Worm (Caenorhabditis elegans) whole organism, young adult: ENCODE measurements around the gene ncx-6.
A peak's percentile ranks its signal among the peaks of the same experiment; 100 is the strongest.

ENCODE experiments used
- B0336.3 ChIP-seq: fragments of 200-800 bp; sonication (Bioruptor generic); IDR thresholded peaks from 2 replicates; pipeline ENCODE4 v1.3.6; 2022; ENCODE audit warnings: missing genetic modification characterization, missing compliant biosample characterization
- D2030.7 ChIP-seq: fragments of 200-800 bp; sonication (Bioruptor generic); IDR thresholded peaks from 2 replicates; pipeline ENCODE4 v1.3.6; 2022; ENCODE audit warnings: missing genetic modification reagents, missing genetic modification characterization, missing compliant biosample characterization
- F10E7.11 ChIP-seq: sonication (generic microtip); optimal IDR thresholded peaks from 2 replicates; lab custom pipeline; 2017; ENCODE audit warnings: mild to moderate bottlenecking, missing genetic modification characterization, moderate library complexity, missing compliant biosample characterization
- F23B12.7 ChIP-seq: sonication (generic microtip); optimal IDR thresholded peaks from 2 replicates; lab custom pipeline; 2017; ENCODE audit warnings: missing genetic modification characterization, mild to moderate bottlenecking, missing compliant biosample characterization, antibody characterized with exemption, moderate library complexity; ENCODE audit not compliant: insufficient read depth
- F33H1.4 ChIP-seq: fragments of 200-800 bp; sonication (Bioruptor generic); IDR thresholded peaks from 2 replicates; pipeline ENCODE4 v1.3.6; 2022; ENCODE audit warnings: missing genetic modification reagents, missing genetic modification characterization, missing compliant biosample characterization
- F57C9.4 ChIP-seq: sonication (generic microtip); optimal IDR thresholded peaks from 2 replicates; lab custom pipeline; 2017; ENCODE audit warnings: mild to moderate bottlenecking, missing genetic modification characterization, missing compliant biosample characterization
- K11D2.4 ChIP-seq: fragments of 200-800 bp; sonication (Bioruptor generic); IDR thresholded peaks from 2 replicates; pipeline ENCODE4 v1.3.6; 2022; ENCODE audit warnings: missing genetic modification reagents, missing genetic modification characterization, missing compliant biosample characterization
- T26A5.8 ChIP-seq: sonication (generic microtip); optimal IDR thresholded peaks from 2 replicates; lab custom pipeline; 2016; ENCODE audit warnings: missing genetic modification characterization, missing compliant biosample characterization
- Y53G8AR.9 ChIP-seq: fragments of 200-800 bp; sonication (Bioruptor generic); conservative IDR thresholded peaks from 2 replicates; pipeline ENCODE4 v1.3.6; 2022; ENCODE audit warnings: missing genetic modification reagents, missing genetic modification characterization, missing compliant biosample characterization
- Y56A3A.18 ChIP-seq: fragments of 200-800 bp; sonication (Bioruptor generic); IDR thresholded peaks from 2 replicates; pipeline ENCODE4 v1.3.6; 2022; ENCODE audit warnings: missing genetic modification reagents, missing genetic modification characterization, missing compliant biosample characterization
- Y67H2A.10 ChIP-seq: fragments of 200-800 bp; sonication (Bioruptor generic); conservative IDR thresholded peaks from 2 replicates; pipeline ENCODE4 v1.3.6; 2022; ENCODE audit warnings: missing genetic modification reagents, missing genetic modification characterization, missing compliant biosample characterization
- ZK185.1 ChIP-seq: sonication (generic microtip); optimal IDR thresholded peaks from 2 replicates; lab custom pipeline; 2016; ENCODE audit warnings: mild to moderate bottlenecking, missing genetic modification characterization, missing compliant biosample characterization; ENCODE audit not compliant: poor library complexity, severe bottlenecking
- ama-1 ChIP-seq, 3 experiments: fragments of 150-350 bp in 1 of 3; sonication (generic microtip) in 2 of 3; optimal IDR thresholded peaks; 2 replicates each; lab custom pipeline; 2014 to 2018; ENCODE audit warnings: missing biosample characterization in 2 of 3, missing genetic modification characterization in 2 of 3, missing genetic modification reagents in 2 of 3
- ccch-3 ChIP-seq: fragments of 200-800 bp; sonication (Bioruptor generic); optimal IDR thresholded peaks from 2 replicates; lab custom pipeline; 2018; ENCODE audit warnings: mild to moderate bottlenecking, missing genetic modification characterization, missing compliant biosample characterization
- ceh-79 ChIP-seq: sonication (generic microtip); optimal IDR thresholded peaks from 2 replicates; lab custom pipeline; 2017; ENCODE audit warnings: mild to moderate bottlenecking, missing genetic modification characterization, missing compliant biosample characterization
- dox-1 ChIP-seq: fragments of 200-800 bp; sonication (Bioruptor generic); IDR thresholded peaks from 2 replicates; pipeline ENCODE4 v1.3.6; 2022; ENCODE audit warnings: missing genetic modification reagents, missing genetic modification characterization, missing compliant biosample characterization
- ets-4 ChIP-seq: fragments of 200-800 bp; sonication (Bioruptor generic); optimal IDR thresholded peaks from 2 replicates; lab custom pipeline; 2018; ENCODE audit warnings: mild to moderate bottlenecking, missing genetic modification characterization, missing compliant biosample characterization
- him-1 ChIP-seq: sonication (generic microtip); optimal IDR thresholded peaks from 2 replicates; lab custom pipeline; 2016; ENCODE audit warnings: missing genotype, missing genetic modification reagents, missing genetic modification characterization, missing compliant biosample characterization
- hlh-12 ChIP-seq: sonication (generic microtip); optimal IDR thresholded peaks from 2 replicates; lab custom pipeline; 2016; ENCODE audit warnings: missing genetic modification characterization, missing compliant biosample characterization
- hmg-20 ChIP-seq: fragments of 200-800 bp; sonication (Bioruptor generic); IDR thresholded peaks from 2 replicates; pipeline ENCODE4 v1.3.6; 2022; ENCODE audit warnings: missing genetic modification reagents, missing genetic modification characterization, missing compliant biosample characterization
- let-526 ChIP-seq: fragments of 200-800 bp; sonication (Bioruptor generic); IDR thresholded peaks from 2 replicates; pipeline ENCODE4 v1.3.6; 2022; ENCODE audit warnings: missing genetic modification reagents, missing genetic modification characterization, missing compliant biosample characterization
- lin-40 ChIP-seq: sonication (generic microtip); optimal IDR thresholded peaks from 2 replicates; lab custom pipeline; 2016; ENCODE audit warnings: missing genetic modification characterization, mild to moderate bottlenecking, missing compliant biosample characterization, missing genotype, missing genetic modification reagents
- lsl-1 ChIP-seq: fragments of 200-800 bp; sonication (Bioruptor generic); optimal IDR thresholded peaks from 2 replicates; lab custom pipeline; 2018; ENCODE audit warnings: mild to moderate bottlenecking, missing genetic modification characterization, moderate library complexity, missing compliant biosample characterization
- lsy-27 ChIP-seq: sonication (generic microtip); optimal IDR thresholded peaks from 2 replicates; lab custom pipeline; 2017; ENCODE audit warnings: missing genetic modification characterization, mild to moderate bottlenecking, missing compliant biosample characterization, antibody characterized with exemption, missing genotype, borderline replicate concordance; ENCODE audit not compliant: insufficient read depth
- madf-3 ChIP-seq: fragments of 200-800 bp; sonication (Bioruptor generic); IDR thresholded peaks from 2 replicates; pipeline ENCODE4 v1.3.6; 2022; ENCODE audit warnings: missing genetic modification reagents, missing genetic modification characterization, missing compliant biosample characterization
- mcd-1 ChIP-seq: fragments of 200-800 bp; sonication (Bioruptor generic); IDR thresholded peaks from 2 replicates; pipeline ENCODE4 v1.3.6; 2022; ENCODE audit warnings: missing genetic modification reagents, missing genetic modification characterization, missing compliant biosample characterization
- nfya-1 ChIP-seq: sonication (generic microtip); optimal IDR thresholded peaks from 2 replicates; lab custom pipeline; 2017; ENCODE audit warnings: antibody characterized with exemption, missing compliant biosample characterization, missing genetic modification characterization, borderline replicate concordance; ENCODE audit not compliant: insufficient read depth
- nfyb-1 ChIP-seq: fragments of 200-800 bp; sonication (Bioruptor generic); IDR thresholded peaks from 2 replicates; pipeline ENCODE4 v1.3.6; 2022; ENCODE audit warnings: missing genetic modification reagents, missing genetic modification characterization, missing compliant biosample characterization
- nhr-27 ChIP-seq: fragments of 200-800 bp; sonication (Bioruptor generic); optimal IDR thresholded peaks from 2 replicates; lab custom pipeline; 2018; ENCODE audit warnings: mild to moderate bottlenecking, missing genetic modification characterization, moderate library complexity, missing compliant biosample characterization
- nhr-90 ChIP-seq: sonication (generic microtip); optimal IDR thresholded peaks from 2 replicates; lab custom pipeline; 2016; ENCODE audit warnings: missing genotype, mild to moderate bottlenecking, missing genetic modification characterization, missing compliant biosample characterization
- pbrm-1 ChIP-seq: fragments of 200-800 bp; sonication (Bioruptor generic); IDR thresholded peaks from 2 replicates; pipeline ENCODE4 v1.3.6; 2022; ENCODE audit warnings: missing genetic modification reagents, missing genetic modification characterization, missing compliant biosample characterization
- repo-1 ChIP-seq: sonication (generic microtip); optimal IDR thresholded peaks from 2 replicates; lab custom pipeline; 2017; ENCODE audit warnings: mild to moderate bottlenecking, missing genetic modification characterization, missing compliant biosample characterization
- sdz-38 ChIP-seq: sonication (generic microtip); optimal IDR thresholded peaks from 2 replicates; lab custom pipeline; 2016; ENCODE audit warnings: missing genotype, missing genetic modification characterization, missing compliant biosample characterization
- sea-2 ChIP-seq: fragments of 200-800 bp; sonication (Bioruptor generic); IDR thresholded peaks from 2 replicates; pipeline ENCODE4 v1.3.6; 2022; ENCODE audit warnings: missing genetic modification characterization, missing compliant biosample characterization
- snpc-1.1 ChIP-seq: sonication (generic microtip); optimal IDR thresholded peaks from 2 replicates; lab custom pipeline; 2017; ENCODE audit warnings: missing genetic modification characterization, mild to moderate bottlenecking, missing compliant biosample characterization, antibody characterized with exemption, moderate library complexity, missing genotype, missing genetic modification reagents; ENCODE audit not compliant: insufficient read depth
- snpc-1.3 ChIP-seq: sonication (generic microtip); optimal IDR thresholded peaks from 2 replicates; lab custom pipeline; 2017; ENCODE audit warnings: missing genetic modification characterization, mild to moderate bottlenecking, missing compliant biosample characterization, antibody characterized with exemption, moderate library complexity, missing genotype, missing genetic modification reagents; ENCODE audit not compliant: insufficient read depth
- tbp1 ChIP-seq: fragments of 200-800 bp; sonication (Bioruptor generic); optimal IDR thresholded peaks from 2 replicates; lab custom pipeline; 2018; ENCODE audit warnings: mild to moderate bottlenecking, missing genetic modification characterization, missing compliant biosample characterization
- tlf-1 ChIP-seq: fragments of 200-800 bp; sonication (Bioruptor generic); optimal IDR thresholded peaks from 2 replicates; lab custom pipeline; 2018; ENCODE audit warnings: mild to moderate bottlenecking, missing genetic modification characterization, missing compliant biosample characterization
- unc-130 ChIP-seq: sonication (generic microtip); optimal IDR thresholded peaks from 2 replicates; lab custom pipeline; 2016; ENCODE audit warnings: missing genetic modification reagents, missing genetic modification characterization, missing compliant biosample characterization
- zim-3 ChIP-seq: sonication (generic microtip); optimal IDR thresholded peaks from 2 replicates; lab custom pipeline; 2017; ENCODE audit warnings: mild to moderate bottlenecking, missing genetic modification characterization, moderate library complexity, missing compliant biosample characterization
- ztf-18 ChIP-seq: sonication (generic microtip); optimal IDR thresholded peaks from 2 replicates; lab custom pipeline; 2016; ENCODE audit warnings: missing genotype, mild to moderate bottlenecking, missing genetic modification characterization, missing compliant biosample characterization
- ztf-26 ChIP-seq: sonication (generic microtip); optimal IDR thresholded peaks from 2 replicates; lab custom pipeline; 2017; ENCODE audit warnings: missing genetic modification characterization, missing compliant biosample characterization
- ztf-3 ChIP-seq: fragments of 200-800 bp; sonication (Bioruptor generic); optimal IDR thresholded peaks from 2 replicates; lab custom pipeline; 2018; ENCODE audit warnings: mild to moderate bottlenecking, missing genetic modification characterization, missing compliant biosample characterization
- ztf-6 ChIP-seq: fragments of 200-800 bp; sonication (Bioruptor generic); IDR thresholded peaks from 2 replicates; pipeline ENCODE4 v1.3.6; 2022; ENCODE audit warnings: missing genetic modification reagents, missing genetic modification characterization, missing compliant biosample characterization

Gene ncx-6

DNA sequence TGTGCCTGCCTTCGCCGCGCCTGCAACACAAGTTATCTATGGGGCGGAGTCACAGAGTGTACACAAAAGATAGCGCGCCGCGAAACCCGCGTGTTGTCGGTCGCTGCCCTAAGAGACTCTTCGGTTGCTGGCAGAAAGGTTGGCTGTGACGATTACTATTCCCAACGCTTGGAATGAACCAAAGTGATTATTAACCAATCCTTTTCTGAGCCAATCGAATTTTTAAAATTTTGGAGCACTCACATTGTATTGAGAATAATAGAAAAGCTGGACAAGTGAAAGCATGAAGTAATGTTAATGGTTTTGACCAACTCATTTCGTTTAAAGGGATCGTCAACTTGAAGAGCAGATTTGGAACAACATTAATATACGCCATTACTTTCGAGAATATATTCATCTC is 3.5 kb upstream of the ncx-6 start (continued):
- TF ChIP-seq B0336.3 = peak; percentile 87
- no peak for TF ChIP-seq nhr-90 (tag; lab: Kevin White, UChicago)
- TF ChIP-seq F33H1.4 (GFP tag; lab: Robert Waterston, UW) = peak; percentile 64
- peak; percentile 78; the same call in 1 of the 2 replicates for TF ChIP-seq Y56A3A.18 (GFP tag; lab: Robert Waterston, UW)
- peak; percentile 18 for TF ChIP-seq nhr-27 (tag; lab: Kevin White, UChicago)
- peak; percentile 94 for TF ChIP-seq snpc-1.3 (tag; lab: Kevin White, UChicago)
- TF ChIP-seq repo-1 (tag; lab: Kevin White, UChicago) = peak; percentile 76
- TF ChIP-seq zim-3 (tag; lab: Kevin White, UChicago) = peak; percentile 40
- peak; percentile 99 for TF ChIP-seq snpc-1.1
- peak; percentile 17 for TF ChIP-seq lsy-27 (tag; lab: Kevin White, UChicago)
- peak; percentile 97 for TF ChIP-seq him-1 (tag; lab: Kevin White, UChicago)
- peak; percentile 84 for TF ChIP-seq F23B12.7
- peak; percentile 46 for TF ChIP-seq ztf-26
- peak; percentile 81 for TF ChIP-seq tbp1
- no peak; the same call in 1 of the 2 replicates for TF ChIP-seq dox-1 (GFP tag; lab: Robert Waterston, UW)
- TF ChIP-seq ceh-79 (tag; lab: Kevin White, UChicago) = peak; percentile 27
- peak; percentile 77 for TF ChIP-seq lsl-1 (GFP tag; lab: Kevin White, UChicago)
- TF ChIP-seq F57C9.4 (tag; lab: Kevin White, UChicago) = peak; percentile 34
- peak; percentile 95 for TF ChIP-seq pbrm-1 (GFP tag; lab: Robert Waterston, UW)
- TF ChIP-seq ama-1 (optimal IDR thresholded peaks at IDR 0.05; lab: Kevin White, UChicago) = peak; percentile 95
- no peak for TF ChIP-seq ama-1 (GFP tag; optimal IDR thresholded peaks at IDR 0.05; lab: Kevin White, UChicago)
- peak; percentile 76 for TF ChIP-seq mcd-1 (GFP tag; lab: Robert Waterston, UW)
- TF ChIP-seq K11D2.4 (GFP tag; lab: Robert Waterston, UW) = no peak
- TF ChIP-seq nfya-1 (tag; lab: Kevin White, UChicago) = no peak
- TF ChIP-seq lin-40 (tag; lab: Kevin White, UChicago) = peak; percentile 66
- peak; percentile 14 for TF ChIP-seq ztf-18 (tag; lab: Kevin White, UChicago)
- TF ChIP-seq ZK185.1 (tag; lab: Kevin White, UChicago) = peak; percentile 72
- TF ChIP-seq F10E7.11 (tag; lab: Kevin White, UChicago) = peak; percentile 17
- peak; percentile 38 for TF ChIP-seq tlf-1

DNA sequence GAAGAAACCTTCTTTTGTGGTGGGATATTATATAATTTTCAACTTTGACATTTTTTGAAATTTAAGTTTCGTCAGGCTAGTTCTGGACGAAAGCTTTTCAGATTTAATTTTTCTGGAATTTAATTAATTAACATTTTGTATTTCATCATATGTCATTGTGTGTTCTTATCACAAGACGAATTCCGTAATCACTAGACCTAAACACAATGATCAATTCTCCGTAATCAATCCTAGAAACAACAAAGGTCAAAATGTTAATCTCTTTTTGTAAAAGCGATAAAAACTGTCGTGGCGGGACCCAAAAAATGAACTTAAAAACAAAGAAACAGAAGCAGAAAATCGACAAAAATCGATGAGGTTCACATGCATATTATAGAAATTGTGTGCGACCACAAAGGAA is 982 bp upstream of the ncx-6 start:
- TF ChIP-seq sdz-38 (no peak), T26A5.8 (tag; lab: Kevin White, UChicago) (no peak), madf-3 (GFP tag; lab: Robert Waterston, UW) (no peak), lsy-27 (tag; lab: Kevin White, UChicago) (no peak), hlh-12 (tag; lab: Kevin White, UChicago) (no peak), Y53G8AR.9 (GFP tag; lab: Robert Waterston, UW) (no peak), ZK185.1 (tag; lab: Kevin White, UChicago) (no peak), Y67H2A.10 (GFP tag; lab: Robert Waterston, UW) (no peak)

DNA sequence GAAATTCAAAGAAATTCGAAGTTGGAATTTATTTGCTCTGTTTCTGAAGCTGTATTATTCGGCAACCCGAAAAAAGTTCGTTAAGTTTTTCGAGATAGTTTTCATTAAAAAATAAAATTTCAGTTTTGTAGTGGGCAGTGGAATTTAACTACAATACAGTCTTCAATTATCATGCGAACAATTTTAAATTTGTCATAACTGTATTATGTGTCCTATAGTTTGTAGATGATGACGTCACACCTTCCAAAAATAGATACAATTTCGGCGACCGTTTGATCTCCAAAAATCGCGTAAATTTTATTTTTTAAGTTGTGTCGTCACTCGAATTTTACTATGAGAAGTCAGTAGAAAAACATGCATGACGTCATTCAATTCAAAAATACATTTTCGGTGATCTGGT is 567 bp downstream of the ncx-6 start:
- TF ChIP-seq ets-4 = no peak
- TF ChIP-seq hmg-20 (GFP tag; lab: Robert Waterston, UW) = no peak
- no peak for TF ChIP-seq let-526 (GFP tag; lab: Robert Waterston, UW)
- TF ChIP-seq F57C9.4 (tag; lab: Kevin White, UChicago) = no peak
- no peak for TF ChIP-seq F33H1.4 (GFP tag; lab: Robert Waterston, UW)
- no peak for TF ChIP-seq nfyb-1 (GFP tag; lab: Robert Waterston, UW)
- TF ChIP-seq unc-130 (GFP tag; lab: Kevin White, UChicago) = no peak
- TF ChIP-seq D2030.7 (GFP tag; lab: Robert Waterston, UW) = no peak
- no peak for TF ChIP-seq ztf-26
- TF ChIP-seq ztf-3 (GFP tag; lab: Kevin White, UChicago) = no peak
- TF ChIP-seq snpc-1.3 (tag; lab: Kevin White, UChicago) = no peak
- no peak for TF ChIP-seq sea-2 (GFP tag; lab: Robert Waterston, UW)
- no peak for TF ChIP-seq ztf-6 (GFP tag; lab: Robert Waterston, UW)
- TF ChIP-seq F23B12.7 = no peak
- TF ChIP-seq snpc-1.1 = no peak
- no peak for TF ChIP-seq ccch-3 (GFP tag; lab: Kevin White, UChicago)
- no peak for TF ChIP-seq nhr-27 (tag; lab: Kevin White, UChicago)
